Fruit fly (Drosophila melanogaster): ENCODE measurements around the gene Got2.

DNA sequence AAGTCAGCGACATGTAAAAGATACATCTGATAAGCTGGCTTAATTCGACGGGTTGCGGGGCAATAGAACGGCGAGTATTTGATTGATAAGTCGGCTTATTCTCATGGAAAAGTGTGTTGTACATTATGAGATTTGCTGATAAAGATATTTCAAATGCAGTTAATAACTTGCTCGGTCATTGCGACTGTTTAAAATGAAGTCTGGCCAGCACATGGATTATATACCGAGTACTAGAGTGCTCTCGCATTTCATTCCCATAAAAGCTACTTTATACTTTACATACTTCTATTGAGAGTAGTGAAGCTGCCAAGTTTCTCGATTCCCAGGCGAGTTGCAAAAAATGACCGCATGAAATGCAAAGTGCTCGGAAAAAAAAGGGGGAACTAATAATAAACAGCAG, 19.7 kb downstream of the Got2 start:
- TF ChIP-seq fru (GFP tag; optimal IDR thresholded peaks at IDR 0.05) (no peak), Myc (optimal IDR thresholded peaks at IDR 0.05) (no peak), pan (optimal IDR thresholded peaks at IDR 0.05) (no peak), br (GFP tag; optimal IDR thresholded peaks at IDR 0.05) (no peak), Dfd (GFP tag; optimal IDR thresholded peaks at IDR 0.05) (no peak)
